Worm (Caenorhabditis elegans): ENCODE results near the gene srlf-33.
A peak's percentile ranks its signal among the peaks of the same experiment; 100 is the strongest.

srlf-33 gene

ce11 chrIV:11955592-11955991 lies 30.3 kb upstream of the srlf-33 start (continued):
- TF ChIP-seq cebp-2 (GFP tag; IDR thresholded peaks at IDR 0.05) (no peak), B0019.2 (GFP tag; conservative IDR thresholded peaks at IDR 0.05) (no peak), F39B2.1 (GFP tag; IDR thresholded peaks at IDR 0.05) (no peak), ztf-28 (GFP tag; IDR thresholded peaks at IDR 0.05) (no peak), ztf-22 (GFP tag; optimal IDR thresholded peaks at IDR 0.05) (peak; percentile 71), D2030.7 (GFP tag; IDR thresholded peaks at IDR 0.05) (0 out of 2 replicates have a peak, but pooled peaks have one; percentile 20), athp-1 (tag; optimal IDR thresholded peaks at IDR 0.05) (peak; percentile 19), lsy-27 (tag; optimal IDR thresholded peaks at IDR 0.05; ENCODE audit: borderline replicate concordance, insufficient read depth) (no peak), F57C9.4 (tag; optimal IDR thresholded peaks at IDR 0.05) (no peak), hsf-1 (GFP tag; IDR thresholded peaks at IDR 0.05) (peak; percentile 57; the same call in 1 of the 2 replicates), ztf-26 (tag; optimal IDR thresholded peaks at IDR 0.05) (peak; percentile 41), B0261.1 (tag; optimal IDR thresholded peaks at IDR 0.05) (no peak), K11D2.4 (GFP tag; IDR thresholded peaks at IDR 0.05) (0 out of 2 replicates have a peak, but pooled peaks have one; percentile 22), Y79H2A.3 (GFP tag; conservative IDR thresholded peaks at IDR 0.05) (0 out of 2 replicates have a peak, but pooled peaks have one; percentile 54), bed-2 (GFP tag; IDR thresholded peaks at IDR 0.05) (no peak)

- TF ChIP-seq madf-3 (GFP tag; IDR thresholded peaks at IDR 0.05) (no peak), let-526 (GFP tag; IDR thresholded peaks at IDR 0.05) (no peak), attf-5 (GFP tag; optimal IDR thresholded peaks at IDR 0.05) (no peak), rcor-1 (GFP tag; IDR thresholded peaks at IDR 0.05) (no peak), ekl-4 (GFP tag; IDR thresholded peaks at IDR 0.05) (no peak), fkh-3 (tag; optimal IDR thresholded peaks at IDR 0.05) (no peak), hlh-26 (GFP tag; conservative IDR thresholded peaks at IDR 0.05) (no peak), cebp-2 (GFP tag; IDR thresholded peaks at IDR 0.05) (no peak), B0035.1 (tag; optimal IDR thresholded peaks at IDR 0.05) (no peak), xnd-1 (tag; optimal IDR thresholded peaks at IDR 0.05) (peak; percentile 1), T07F8.4 (tag; optimal IDR thresholded peaks at IDR 0.05) (no peak), K11D2.4 (GFP tag; IDR thresholded peaks at IDR 0.05) (no peak), sea-2 (GFP tag; IDR thresholded peaks at IDR 0.05) (no peak), unc-62 (GFP tag; optimal IDR thresholded peaks at IDR 0.05) (no peak), ztf-25 (GFP tag; IDR thresholded peaks at IDR 0.05) (no peak), mel-28 (tag; optimal IDR thresholded peaks at IDR 0.05; ENCODE audit: borderline replicate concordance) (no peak), snpc-1.3 (tag; optimal IDR thresholded peaks at IDR 0.05; ENCODE audit: insufficient read depth) (no peak), F55B11.4 (tag; optimal IDR thresholded peaks at IDR 0.05; ENCODE audit: borderline replicate concordance, insufficient read depth) (no peak), ztf-18 (tag; optimal IDR thresholded peaks at IDR 0.05) (no peak), F22D6.2 (tag; optimal IDR thresholded peaks at IDR 0.05) (no peak), aptf-3 (GFP tag; IDR thresholded peaks at IDR 0.05) (no peak), F33H1.4 (GFP tag; IDR thresholded peaks at IDR 0.05) (peak; percentile 28; the same call in 1 of the 2 replicates), snpc-4 (GFP tag; optimal IDR thresholded peaks at IDR 0.05) (no peak), snpc-4 (tag; optimal IDR thresholded peaks at IDR 0.05) (no peak), K12H6.12 (tag; optimal IDR thresholded peaks at IDR 0.05) (peak; percentile 6), Y79H2A.3 (GFP tag; conservative IDR thresholded peaks at IDR 0.05) (no peak), hlh-12 (tag; optimal IDR thresholded peaks at IDR 0.05) (no peak), nhr-90 (tag; optimal IDR thresholded peaks at IDR 0.05) (no peak), atf-7 (tag; optimal IDR thresholded peaks at IDR 0.05) (no peak), somi-1 (GFP tag; optimal IDR thresholded peaks at IDR 0.05) (no peak), zim-3 (tag; optimal IDR thresholded peaks at IDR 0.05) (no peak), hrde-1 (tag; optimal IDR thresholded peaks at IDR 0.05; ENCODE audit: borderline replicate concordance) (no peak), efl-1 (GFP tag; optimal IDR thresholded peaks at IDR 0.05) (peak; percentile 48), dox-1 (GFP tag; IDR thresholded peaks at IDR 0.05) (peak; percentile 55), egl-18 (GFP tag; IDR thresholded peaks at IDR 0.05) (no peak), B0019.2 (GFP tag; conservative IDR thresholded peaks at IDR 0.05) (no peak)
Observed at ce11 chrIV:11952612-11953299, 27.5 kb upstream of the srlf-33 start, which contains the start of gene gdh-1. gdh-1 (plus strand) TSS chrIV:11953249.
